Fruit fly (Drosophila melanogaster) whole organism, adult: ENCODE data around the gene Schip1.
A peak's percentile ranks its signal among the peaks of the same experiment; 100 is the strongest.

Source experiments
- CG11617 ChIP-seq: fragments of 200-800 bp; sonication (Bioruptor generic); optimal IDR thresholded peaks from 2 replicates; lab custom pipeline; 2017; ENCODE audit warnings: mild to moderate bottlenecking, missing biosample characterization, missing genetic modification reagents, missing genetic modification characterization
- CG12768 ChIP-seq: fragments of 200-800 bp; sonication (Bioruptor generic); optimal IDR thresholded peaks from 2 replicates; lab custom pipeline; 2017; ENCODE audit warnings: missing biosample characterization, missing genetic modification characterization, mild to moderate bottlenecking, moderate library complexity, missing genetic modification reagents
- CG14711 ChIP-seq: fragments of 200-800 bp; sonication (Bioruptor generic); optimal IDR thresholded peaks from 2 replicates; lab custom pipeline; 2018; ENCODE audit warnings: missing biosample characterization, mild to moderate bottlenecking, missing genetic modification characterization, moderate library complexity
- CG1620 ChIP-seq: fragments of 200-800 bp; sonication (Bioruptor generic); optimal IDR thresholded peaks from 2 replicates; lab custom pipeline; 2016; ENCODE audit warnings: missing biosample characterization, missing genetic modification characterization
- CG33017 ChIP-seq: fragments of 200-800 bp; sonication (Bioruptor generic); optimal IDR thresholded peaks from 2 replicates; lab custom pipeline; 2018; ENCODE audit warnings: missing biosample characterization, mild to moderate bottlenecking, missing genetic modification characterization, moderate library complexity
- CG5204 ChIP-seq: fragments of 200-800 bp; sonication (Bioruptor generic); optimal IDR thresholded peaks from 2 replicates; lab custom pipeline; 2016; ENCODE audit warnings: missing biosample characterization, missing genetic modification characterization
- CG7045 ChIP-seq: fragments of 200-800 bp; sonication (Bioruptor generic); optimal IDR thresholded peaks from 2 replicates; lab custom pipeline; 2017; ENCODE audit warnings: missing biosample characterization, mild to moderate bottlenecking, missing genetic modification characterization
- CG7101 ChIP-seq: fragments of 200-800 bp; sonication (Bioruptor generic); optimal IDR thresholded peaks from 2 replicates; lab custom pipeline; 2018; ENCODE audit warnings: missing biosample characterization, mild to moderate bottlenecking, missing genetic modification characterization, moderate library complexity
- Clk ChIP-seq: fragments of 200-800 bp; sonication (Bioruptor generic); optimal IDR thresholded peaks from 2 replicates; lab custom pipeline; 2017; ENCODE audit warnings: missing biosample characterization, missing genetic modification characterization
- Crg-1 ChIP-seq: fragments of 200-800 bp; sonication (Bioruptor generic); optimal IDR thresholded peaks from 2 replicates; lab custom pipeline; 2016; ENCODE audit warnings: missing biosample characterization, missing genetic modification characterization
- Hr96 ChIP-seq: fragments of 200-800 bp; sonication (Bioruptor generic); optimal IDR thresholded peaks from 2 replicates; lab custom pipeline; 2016; ENCODE audit warnings: missing biosample characterization, missing genetic modification characterization
- Mnt ChIP-seq: fragments of 200-800 bp; sonication (Bioruptor generic); optimal IDR thresholded peaks from 2 replicates; lab custom pipeline; 2016; ENCODE audit warnings: missing biosample characterization, mild to moderate bottlenecking, missing genetic modification characterization
- bab1 ChIP-seq: fragments of 200-800 bp; sonication (Bioruptor generic); optimal IDR thresholded peaks from 3 replicates; lab custom pipeline; 2019; ENCODE audit warnings: missing biosample characterization, mild to moderate bottlenecking, missing genetic modification characterization, moderate library complexity
- cic ChIP-seq: fragments of 200-800 bp; sonication (Bioruptor generic); optimal IDR thresholded peaks from 2 replicates; lab custom pipeline; 2017; ENCODE audit warnings: missing biosample characterization, mild to moderate bottlenecking, missing genetic modification characterization, moderate library complexity
- cnc ChIP-seq, 2 experiments: fragments of >200 bp; optimal IDR thresholded peaks; 2 replicates each; lab custom pipeline; 2017
- kay ChIP-seq: fragments of 200-800 bp; sonication (Bioruptor generic); peaks from one replicate; lab custom pipeline; 2016; ENCODE audit warnings: missing biosample characterization, missing genetic modification characterization, borderline replicate concordance
- ovo ChIP-seq: fragments of 200-800 bp; sonication (Bioruptor generic); optimal IDR thresholded peaks from 2 replicates; lab custom pipeline; 2016; ENCODE audit warnings: missing biosample characterization, missing genetic modification characterization
- pad ChIP-seq: fragments of 200-800 bp; sonication (Bioruptor generic); optimal IDR thresholded peaks from 3 replicates; lab custom pipeline; 2017; ENCODE audit warnings: missing biosample characterization, missing genetic modification characterization, mild to moderate bottlenecking, moderate library complexity, missing genetic modification reagents
- tj ChIP-seq: fragments of 200-800 bp; sonication (Bioruptor generic); optimal IDR thresholded peaks from 3 replicates; lab custom pipeline; 2017; ENCODE audit warnings: missing biosample characterization, mild to moderate bottlenecking, missing genetic modification characterization, moderate library complexity
- toe ChIP-seq: fragments of 200-800 bp; sonication (Bioruptor generic); optimal IDR thresholded peaks from 2 replicates; lab custom pipeline; 2016; ENCODE audit warnings: missing biosample characterization, missing genetic modification characterization

Schip1 gene

dm6 chr2L:10322176-10322575, 8.7 kb downstream of the Schip1 start, which contains the start of gene CG4995:
Gene CG4995 (plus strand): TSS chr2L:10322476.
- TF ChIP-seq CG7045 (GFP tag; lab: Kevin White, UChicago) (no peak), pad (GFP tag; lab: Kevin White, UChicago) (no peak), Hr96 (no peak), bab1 (no peak), cnc (optimal IDR thresholded peaks at IDR 0.05; lab: Kevin White, UChicago) (no peak), CG12768 (GFP tag; lab: Kevin White, UChicago) (no peak)

dm6 chr2L:10321612-10322011, 9.3 kb downstream of the Schip1 start:
- TF ChIP-seq kay (GFP tag; lab: Kevin White, UChicago) (peak; percentile 99), cic (GFP tag; lab: Kevin White, UChicago) (peak; percentile 90), Crg-1 (GFP tag; lab: Kevin White, UChicago) (no peak), CG5204 (no peak), tj (GFP tag; lab: Kevin White, UChicago) (peak; percentile 45), CG12768 (GFP tag; lab: Kevin White, UChicago) (peak; percentile 97), Mnt (GFP tag; lab: Kevin White, UChicago) (peak; percentile 47), pad (GFP tag; lab: Kevin White, UChicago) (no peak), CG14711 (peak; percentile 17), bab1 (peak; percentile 70), Hr96 (no peak), CG1620 (GFP tag; lab: Kevin White, UChicago) (no peak), CG33017 (peak; percentile 82), toe (GFP tag; lab: Kevin White, UChicago) (peak; percentile 47), Clk (GFP tag; lab: Kevin White, UChicago) (no peak), ovo (peak; percentile 48), CG11617 (GFP tag; lab: Kevin White, UChicago) (peak; percentile 36), CG7101 (peak; percentile 25), cnc (optimal IDR thresholded peaks at IDR 0.05; lab: Kevin White, UChicago) (no peak), CG7045 (GFP tag; lab: Kevin White, UChicago) (no peak)

- TF ChIP-seq CG14711 (peak; percentile 6), CG7101 (no peak)
Observed at dm6 chr2L:10321036-10321583, 9.8 kb downstream of the Schip1 start.

- TF ChIP-seq ovo (no peak), Hr96 (no peak), kay (GFP tag; lab: Kevin White, UChicago) (peak; percentile 93), cic (GFP tag; lab: Kevin White, UChicago) (peak; percentile 64)
Observed at dm6 chr2L:10320174-10320775, 10.6 kb downstream of the Schip1 start.

DNA sequence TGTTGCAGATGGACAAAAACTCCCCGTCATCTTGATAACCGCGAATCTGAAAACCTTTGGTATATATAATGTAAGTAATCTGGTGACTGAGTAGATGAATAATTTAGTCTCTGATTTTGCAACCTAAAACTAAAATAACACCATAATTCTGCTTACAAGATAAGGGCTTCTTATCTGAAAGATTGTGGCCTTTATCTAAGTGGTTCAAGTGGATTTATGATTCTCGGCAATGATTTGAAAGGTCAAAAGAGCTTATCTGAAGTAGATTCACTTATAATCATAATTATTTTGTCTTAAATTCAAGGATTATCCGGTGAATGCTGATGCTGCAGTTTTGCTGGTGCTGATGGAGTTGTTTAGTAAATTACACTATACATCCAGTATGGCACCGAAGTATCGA, 15.0 kb downstream of the Schip1 start:
- TF ChIP-seq toe (GFP tag; lab: Kevin White, UChicago) (no peak), kay (GFP tag; lab: Kevin White, UChicago) (peak; percentile 88)

- TF ChIP-seq bab1 (no peak), Hr96 (no peak), CG1620 (GFP tag; lab: Kevin White, UChicago) (peak; percentile 37), ovo (no peak), CG12768 (GFP tag; lab: Kevin White, UChicago) (no peak), CG5204 (no peak), kay (GFP tag; lab: Kevin White, UChicago) (peak; percentile 74), cnc (optimal IDR thresholded peaks at IDR 0.05; lab: Kevin White, UChicago) (no peak), pad (GFP tag; lab: Kevin White, UChicago) (no peak), toe (GFP tag; lab: Kevin White, UChicago) (no peak), Crg-1 (GFP tag; lab: Kevin White, UChicago) (no peak), CG7101 (no peak), Clk (GFP tag; lab: Kevin White, UChicago) (no peak), CG11617 (GFP tag; lab: Kevin White, UChicago) (peak; percentile 19), CG33017 (no peak), Mnt (GFP tag; lab: Kevin White, UChicago) (no peak), CG14711 (no peak), tj (GFP tag; lab: Kevin White, UChicago) (peak; percentile 5), CG7045 (GFP tag; lab: Kevin White, UChicago) (no peak), cic (GFP tag; lab: Kevin White, UChicago) (no peak)
Observed at dm6 chr2L:10314327-10315210, 16.3 kb downstream of the Schip1 start, which contains the start of the genes Usp14 and CG4972. Gene Usp14 (minus strand): TSS chr2L:10314396. Gene CG4972 (plus strand): TSS chr2L:10314792.
